Fruit fly (Drosophila melanogaster) whole organism, adult: ENCODE data around the gene CG43448.
A peak's percentile ranks its signal among the peaks of the same experiment; 100 is the strongest.

Source experiments
- CG11617 ChIP-seq: fragments of 200-800 bp; sonication (Bioruptor generic); optimal IDR thresholded peaks from 2 replicates; lab custom pipeline; 2017; ENCODE audit warnings: mild to moderate bottlenecking, missing biosample characterization, missing genetic modification reagents, missing genetic modification characterization
- CG12768 ChIP-seq: fragments of 200-800 bp; sonication (Bioruptor generic); optimal IDR thresholded peaks from 2 replicates; lab custom pipeline; 2017; ENCODE audit warnings: missing biosample characterization, missing genetic modification characterization, mild to moderate bottlenecking, moderate library complexity, missing genetic modification reagents
- CG14711 ChIP-seq: fragments of 200-800 bp; sonication (Bioruptor generic); optimal IDR thresholded peaks from 2 replicates; lab custom pipeline; 2018; ENCODE audit warnings: missing biosample characterization, mild to moderate bottlenecking, missing genetic modification characterization, moderate library complexity
- CG1620 ChIP-seq: fragments of 200-800 bp; sonication (Bioruptor generic); optimal IDR thresholded peaks from 2 replicates; lab custom pipeline; 2016; ENCODE audit warnings: missing biosample characterization, missing genetic modification characterization
- CG33017 ChIP-seq: fragments of 200-800 bp; sonication (Bioruptor generic); optimal IDR thresholded peaks from 2 replicates; lab custom pipeline; 2018; ENCODE audit warnings: missing biosample characterization, mild to moderate bottlenecking, missing genetic modification characterization, moderate library complexity
- CG5204 ChIP-seq: fragments of 200-800 bp; sonication (Bioruptor generic); optimal IDR thresholded peaks from 2 replicates; lab custom pipeline; 2016; ENCODE audit warnings: missing biosample characterization, missing genetic modification characterization
- CG7045 ChIP-seq: fragments of 200-800 bp; sonication (Bioruptor generic); optimal IDR thresholded peaks from 2 replicates; lab custom pipeline; 2017; ENCODE audit warnings: missing biosample characterization, mild to moderate bottlenecking, missing genetic modification characterization
- CG7101 ChIP-seq: fragments of 200-800 bp; sonication (Bioruptor generic); optimal IDR thresholded peaks from 2 replicates; lab custom pipeline; 2018; ENCODE audit warnings: missing biosample characterization, mild to moderate bottlenecking, missing genetic modification characterization, moderate library complexity
- Clk ChIP-seq: fragments of 200-800 bp; sonication (Bioruptor generic); optimal IDR thresholded peaks from 2 replicates; lab custom pipeline; 2017; ENCODE audit warnings: missing biosample characterization, missing genetic modification characterization
- Crg-1 ChIP-seq: fragments of 200-800 bp; sonication (Bioruptor generic); optimal IDR thresholded peaks from 2 replicates; lab custom pipeline; 2016; ENCODE audit warnings: missing biosample characterization, missing genetic modification characterization
- Hr96 ChIP-seq: fragments of 200-800 bp; sonication (Bioruptor generic); optimal IDR thresholded peaks from 2 replicates; lab custom pipeline; 2016; ENCODE audit warnings: missing biosample characterization, missing genetic modification characterization
- Mnt ChIP-seq: fragments of 200-800 bp; sonication (Bioruptor generic); optimal IDR thresholded peaks from 2 replicates; lab custom pipeline; 2016; ENCODE audit warnings: missing biosample characterization, mild to moderate bottlenecking, missing genetic modification characterization
- bab1 ChIP-seq: fragments of 200-800 bp; sonication (Bioruptor generic); optimal IDR thresholded peaks from 3 replicates; lab custom pipeline; 2019; ENCODE audit warnings: missing biosample characterization, mild to moderate bottlenecking, missing genetic modification characterization, moderate library complexity
- cic ChIP-seq: fragments of 200-800 bp; sonication (Bioruptor generic); optimal IDR thresholded peaks from 2 replicates; lab custom pipeline; 2017; ENCODE audit warnings: missing biosample characterization, mild to moderate bottlenecking, missing genetic modification characterization, moderate library complexity
- cnc ChIP-seq, 2 experiments: fragments of >200 bp; optimal IDR thresholded peaks; 2 replicates each; lab custom pipeline; 2017
- kay ChIP-seq: fragments of 200-800 bp; sonication (Bioruptor generic); peaks from one replicate; lab custom pipeline; 2016; ENCODE audit warnings: missing biosample characterization, missing genetic modification characterization, borderline replicate concordance
- ovo ChIP-seq: fragments of 200-800 bp; sonication (Bioruptor generic); optimal IDR thresholded peaks from 2 replicates; lab custom pipeline; 2016; ENCODE audit warnings: missing biosample characterization, missing genetic modification characterization
- pad ChIP-seq: fragments of 200-800 bp; sonication (Bioruptor generic); optimal IDR thresholded peaks from 3 replicates; lab custom pipeline; 2017; ENCODE audit warnings: missing biosample characterization, missing genetic modification characterization, mild to moderate bottlenecking, moderate library complexity, missing genetic modification reagents
- tj ChIP-seq: fragments of 200-800 bp; sonication (Bioruptor generic); optimal IDR thresholded peaks from 3 replicates; lab custom pipeline; 2017; ENCODE audit warnings: missing biosample characterization, mild to moderate bottlenecking, missing genetic modification characterization, moderate library complexity
- toe ChIP-seq: fragments of 200-800 bp; sonication (Bioruptor generic); optimal IDR thresholded peaks from 2 replicates; lab custom pipeline; 2016; ENCODE audit warnings: missing biosample characterization, missing genetic modification characterization

Gene CG43448

DNA sequence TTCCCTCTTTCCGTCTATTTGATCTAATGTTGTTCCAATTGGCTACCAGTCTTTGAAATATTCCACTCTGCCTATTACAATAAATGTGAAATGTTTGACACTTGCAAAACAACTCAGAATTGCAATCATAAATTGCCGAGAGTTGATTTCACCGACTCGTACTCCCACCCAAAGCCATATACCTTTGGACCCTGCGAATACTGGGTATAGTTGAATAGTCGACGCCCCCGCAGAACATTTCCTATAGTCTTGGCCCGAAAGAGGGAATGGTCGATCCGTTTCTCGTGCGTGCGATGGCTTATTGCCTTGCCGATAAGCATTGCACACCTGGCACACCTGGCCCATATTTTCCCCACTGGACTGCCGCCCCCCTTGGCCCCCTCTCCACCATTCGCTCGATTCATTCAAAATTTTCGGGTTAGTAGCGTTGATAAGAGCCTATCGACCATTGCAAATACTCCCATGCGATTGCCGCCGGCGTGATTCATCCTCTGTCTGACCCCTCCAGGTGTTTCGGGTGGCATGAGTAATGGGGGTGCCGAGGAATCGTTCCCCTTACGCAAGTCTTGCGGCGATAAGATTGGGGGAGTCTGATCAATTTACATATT lies 37.3 kb downstream of the CG43448 start:
- TF ChIP-seq ovo, result no peak
- no peak for TF ChIP-seq toe
- no peak for TF ChIP-seq cnc (optimal IDR thresholded peaks at IDR 0.05; lab: Kevin White, UChicago)
- peak; percentile 61 for TF ChIP-seq kay (GFP tag; lab: Kevin White, UChicago)
- no peak for TF ChIP-seq Mnt (GFP tag; lab: Kevin White, UChicago)
- peak; percentile 12 for TF ChIP-seq cic (GFP tag; lab: Kevin White, UChicago)

DNA sequence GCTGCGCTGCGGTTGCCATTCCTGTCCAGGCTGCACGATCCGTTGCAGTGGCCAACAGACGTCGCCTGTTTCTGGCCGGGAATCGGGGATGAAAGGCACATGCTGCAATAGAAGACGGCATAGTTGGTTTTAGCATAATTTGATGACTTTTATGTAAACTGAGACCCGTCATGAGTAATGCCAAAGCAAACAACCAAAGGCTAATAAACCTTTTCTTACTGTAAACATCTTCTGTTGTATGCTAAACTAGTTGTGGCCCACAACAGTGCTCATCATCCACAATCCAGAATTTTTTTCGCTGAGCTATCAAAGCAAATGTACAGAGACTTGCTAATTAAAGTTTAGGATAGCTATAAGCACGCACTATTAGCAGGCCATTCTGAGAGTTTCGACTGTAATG lies 38.7 kb downstream of the CG43448 start:
- TF ChIP-seq Clk (GFP tag; lab: Kevin White, UChicago) (no peak), toe (no peak), bab1 (GFP tag; lab: Kevin White, UChicago) (no peak), ovo (no peak), CG12768 (GFP tag; lab: Kevin White, UChicago) (no peak), CG1620 (GFP tag; lab: Kevin White, UChicago) (no peak), CG5204 (no peak), CG14711 (tag; lab: Kevin White, UChicago) (no peak), CG7101 (tag; lab: Kevin White, UChicago) (no peak), kay (GFP tag; lab: Kevin White, UChicago) (no peak), CG7045 (GFP tag; lab: Kevin White, UChicago) (no peak), Hr96 (GFP tag; lab: Kevin White, UChicago) (no peak), cnc (optimal IDR thresholded peaks at IDR 0.05; lab: Kevin White, UChicago) (no peak)

DNA sequence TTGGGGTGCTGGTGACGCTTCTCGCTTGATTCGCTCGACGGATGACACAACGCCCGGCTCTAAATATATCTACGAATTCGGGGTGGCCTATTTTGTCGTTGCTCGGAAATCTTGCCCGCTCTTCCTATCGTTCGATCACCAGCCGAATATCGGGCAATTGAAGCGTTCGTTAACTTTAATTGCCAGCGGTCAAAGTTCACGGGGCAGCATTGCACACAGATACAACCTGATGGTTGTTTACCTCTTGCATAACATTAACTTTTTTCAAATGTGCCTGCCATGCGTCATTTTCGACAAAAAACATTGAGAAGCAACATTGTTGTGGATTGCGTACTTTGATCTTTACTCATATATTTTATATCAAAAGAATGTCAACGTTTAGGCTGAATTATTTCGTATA lies 39.7 kb downstream of the CG43448 start:
- TF ChIP-seq CG1620 (GFP tag; lab: Kevin White, UChicago), result no peak
- TF ChIP-seq CG7045 (GFP tag; lab: Kevin White, UChicago), result no peak
- TF ChIP-seq bab1 (GFP tag; lab: Kevin White, UChicago), result no peak
- no peak for TF ChIP-seq CG12768 (GFP tag; lab: Kevin White, UChicago)
- TF ChIP-seq cic (GFP tag; lab: Kevin White, UChicago), result no peak
- TF ChIP-seq Mnt (GFP tag; lab: Kevin White, UChicago), result no peak
- no peak for TF ChIP-seq CG33017 (tag; lab: Kevin White, UChicago)
- no peak for TF ChIP-seq CG5204
- no peak for TF ChIP-seq CG14711 (tag; lab: Kevin White, UChicago)
- TF ChIP-seq Clk (GFP tag; lab: Kevin White, UChicago), result no peak
- no peak for TF ChIP-seq cnc (optimal IDR thresholded peaks at IDR 0.05; lab: Kevin White, UChicago)
- no peak for TF ChIP-seq toe
- TF ChIP-seq pad (GFP tag; lab: Kevin White, UChicago), result no peak
- TF ChIP-seq ovo, result no peak
- TF ChIP-seq kay (GFP tag; lab: Kevin White, UChicago), result no peak

DNA sequence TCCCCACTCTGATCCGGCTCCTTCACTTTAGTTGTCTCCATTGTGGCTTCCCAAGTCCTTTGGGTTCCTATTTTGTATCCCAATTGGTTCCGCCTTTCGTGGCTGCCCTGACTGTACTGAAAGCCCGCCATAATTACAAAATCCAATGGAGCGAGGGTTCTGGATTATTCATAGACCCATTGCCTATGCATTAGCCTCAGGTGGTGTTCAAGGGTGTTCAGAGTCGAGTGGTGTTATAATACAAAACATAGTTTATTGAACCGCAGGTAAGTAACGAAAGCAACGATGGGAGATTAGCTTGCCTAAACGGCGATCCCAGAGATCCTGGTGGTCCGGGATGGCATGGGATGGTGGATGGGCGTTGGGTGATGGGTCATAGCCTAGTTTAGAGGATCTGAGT lies 41.4 kb downstream of the CG43448 start, which contains the start of gene CG15531:
Gene CG15531, minus strand, starts transcription at position 101 of the 400 bp plus-strand sequence.
- TF ChIP-seq ovo, result no peak
- TF ChIP-seq Mnt (GFP tag; lab: Kevin White, UChicago), result no peak
- TF ChIP-seq CG7045 (GFP tag; lab: Kevin White, UChicago), result no peak
- no peak for TF ChIP-seq Hr96 (GFP tag; lab: Kevin White, UChicago)
- no peak for TF ChIP-seq toe
- no peak for TF ChIP-seq cnc (optimal IDR thresholded peaks at IDR 0.05; lab: Kevin White, UChicago)
- no peak for TF ChIP-seq pad (GFP tag; lab: Kevin White, UChicago)

DNA sequence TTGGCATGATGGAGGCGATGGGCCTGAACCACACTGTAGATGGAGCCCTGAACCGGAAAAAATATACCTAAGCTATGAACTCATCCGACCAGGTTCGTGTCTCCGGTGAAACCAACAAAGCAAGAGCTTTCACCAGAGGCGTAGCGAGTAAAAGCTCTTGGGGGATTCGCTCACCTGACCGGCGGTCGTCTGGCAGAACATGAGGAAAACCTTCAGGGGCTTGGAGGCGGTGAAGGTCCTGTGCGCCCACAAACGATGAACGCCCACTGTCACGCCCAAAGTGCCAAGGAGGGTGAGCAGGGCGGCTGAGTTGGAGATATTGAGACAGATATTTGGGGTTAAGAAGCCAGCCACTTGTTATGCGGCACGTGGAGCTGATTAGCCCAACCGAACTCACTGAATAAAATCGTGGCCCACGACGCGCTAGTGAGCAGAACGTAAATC lies 41.9 kb downstream of the CG43448 start:
- peak; percentile 80 for TF ChIP-seq bab1 (GFP tag; lab: Kevin White, UChicago)
- no peak for TF ChIP-seq cnc (optimal IDR thresholded peaks at IDR 0.05; lab: Kevin White, UChicago)
- peak; percentile 44 for TF ChIP-seq CG1620 (GFP tag; lab: Kevin White, UChicago)
- TF ChIP-seq CG7045 (GFP tag; lab: Kevin White, UChicago), result no peak
- TF ChIP-seq cic (GFP tag; lab: Kevin White, UChicago), result peak; percentile 10
- TF ChIP-seq pad (GFP tag; lab: Kevin White, UChicago), result no peak
- peak; percentile 22 for TF ChIP-seq Crg-1 (GFP tag; lab: Kevin White, UChicago)
- no peak for TF ChIP-seq Hr96 (GFP tag; lab: Kevin White, UChicago)
- TF ChIP-seq Clk (GFP tag; lab: Kevin White, UChicago), result no peak
- TF ChIP-seq CG14711 (tag; lab: Kevin White, UChicago), result peak; percentile 20
- TF ChIP-seq kay (GFP tag; lab: Kevin White, UChicago), result no peak
- TF ChIP-seq CG11617 (GFP tag; lab: Kevin White, UChicago), result peak; percentile 29
- TF ChIP-seq CG12768 (GFP tag; lab: Kevin White, UChicago), result no peak
- no peak for TF ChIP-seq ovo
- no peak for TF ChIP-seq toe
- TF ChIP-seq tj, result no peak
- TF ChIP-seq CG5204, result no peak
- peak; percentile 54 for TF ChIP-seq CG7101 (tag; lab: Kevin White, UChicago)
- TF ChIP-seq CG33017 (tag; lab: Kevin White, UChicago), result peak; percentile 19
- TF ChIP-seq Mnt (GFP tag; lab: Kevin White, UChicago), result peak; percentile 84

DNA sequence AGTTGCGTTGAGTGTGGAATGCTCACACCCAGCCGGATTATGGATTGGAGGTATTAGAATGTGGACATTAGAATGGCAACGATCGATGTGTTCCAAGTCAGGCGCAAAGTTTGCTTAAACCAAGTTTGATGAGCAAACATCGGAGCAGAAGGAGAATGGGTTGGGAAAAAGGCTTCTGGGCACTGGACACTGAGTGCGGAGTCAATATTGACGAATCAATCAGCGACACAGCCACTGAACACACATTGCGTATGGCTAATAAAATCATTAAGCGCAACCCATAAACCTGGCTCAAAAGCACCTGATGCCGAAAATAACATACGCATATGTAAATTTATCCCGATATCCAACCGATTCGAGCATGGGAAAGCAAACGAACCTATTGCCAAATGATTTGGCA lies 43.7 kb downstream of the CG43448 start:
- TF ChIP-seq pad (GFP tag; lab: Kevin White, UChicago), result no peak
- no peak for TF ChIP-seq CG7045 (GFP tag; lab: Kevin White, UChicago)
- TF ChIP-seq toe, result no peak
- TF ChIP-seq Mnt (GFP tag; lab: Kevin White, UChicago), result no peak
- TF ChIP-seq Clk (GFP tag; lab: Kevin White, UChicago), result no peak
- no peak for TF ChIP-seq cic (GFP tag; lab: Kevin White, UChicago)
- no peak for TF ChIP-seq bab1 (GFP tag; lab: Kevin White, UChicago)
- no peak for TF ChIP-seq CG33017 (tag; lab: Kevin White, UChicago)
- no peak for TF ChIP-seq tj
- no peak for TF ChIP-seq CG14711 (tag; lab: Kevin White, UChicago)
- no peak for TF ChIP-seq CG11617 (GFP tag; lab: Kevin White, UChicago)
- TF ChIP-seq CG7101 (tag; lab: Kevin White, UChicago), result no peak
- TF ChIP-seq Hr96 (GFP tag; lab: Kevin White, UChicago), result no peak
- TF ChIP-seq CG5204, result no peak
- TF ChIP-seq CG12768 (GFP tag; lab: Kevin White, UChicago), result no peak
- no peak for TF ChIP-seq kay (GFP tag; lab: Kevin White, UChicago)
- no peak for TF ChIP-seq Crg-1 (GFP tag; lab: Kevin White, UChicago)
